Worm (Caenorhabditis elegans) whole organism, L2 larva: ENCODE results near the gene idhg-1.

Experiments used
- ZK546.5 ChIP-seq: sonication (generic microtip); optimal IDR thresholded peaks from 2 replicates; lab custom pipeline; 2017; ENCODE audit warnings: missing biosample characterization, missing genetic modification characterization
- lin-39 ChIP-seq: fragments of 150-350 bp; optimal IDR thresholded peaks from 2 replicates; lab custom pipeline; 2014; ENCODE audit warnings: missing biosample characterization, missing genetic modification reagents, missing genetic modification characterization
- nhr-129 ChIP-seq: fragments of 150-350 bp; optimal IDR thresholded peaks from 2 replicates; lab custom pipeline; 2014; ENCODE audit warnings: missing biosample characterization, missing genetic modification characterization
- nhr-237 ChIP-seq: fragments of 150-350 bp; optimal IDR thresholded peaks from 2 replicates; lab custom pipeline; 2014; ENCODE audit warnings: missing biosample characterization, missing genetic modification characterization
- nhr-77 ChIP-seq: fragments of 150-350 bp; optimal IDR thresholded peaks from 2 replicates; lab custom pipeline; 2014; ENCODE audit warnings: missing biosample characterization, missing genetic modification characterization

ce11 chrIII:4584068-4584566 is 15.5 kb downstream of the idhg-1 start, which contains the start of gene F35G12.5:
- TF ChIP-seq ZK546.5 (tag; lab: Kevin White, UChicago) (no peak), lin-39 (tag; lab: Kevin White, UChicago) (no peak), nhr-77 (tag; lab: Kevin White, UChicago) (no peak), nhr-237 (tag; lab: Kevin White, UChicago) (no peak), nhr-129 (tag; lab: Kevin White, UChicago) (no peak)
